Fruit fly (Drosophila melanogaster): ENCODE results near the gene capt.
A peak's percentile ranks its signal among the peaks of the same experiment; 100 is the strongest.

The capt gene

DNA sequence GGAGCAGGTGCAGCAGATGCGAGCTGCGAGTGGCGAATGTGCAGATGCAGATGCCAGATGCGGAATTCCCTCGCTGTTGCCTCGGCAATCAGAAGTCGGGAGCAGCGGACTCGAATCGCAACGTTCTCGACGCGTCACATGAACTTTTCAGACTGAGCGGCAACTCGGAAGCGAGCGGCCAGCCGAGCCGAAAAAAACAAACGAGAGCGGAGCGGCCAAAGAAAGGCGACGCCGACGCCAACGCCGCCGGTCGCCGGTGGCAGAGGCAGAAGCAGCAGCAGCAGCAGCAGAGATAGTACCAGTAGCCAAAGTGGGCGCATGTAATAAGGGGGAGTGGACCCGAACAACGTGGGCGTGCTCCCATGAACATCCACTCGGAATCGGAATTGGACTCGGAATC lies 55.7 kb downstream of the capt start, which contains the start of gene CG4629 (continued):
- TF ChIP-seq CG6689 (GFP tag; IDR thresholded peaks at IDR 0.05) (0 out of 2 replicates have a peak, but pooled peaks have one; percentile 11), nom (GFP tag; optimal IDR thresholded peaks at IDR 0.05) (peak; percentile 39), Scr (GFP tag; IDR thresholded peaks at IDR 0.05; ENCODE audit: partially characterized antibody) (0 out of 2 replicates have a peak, but pooled peaks have one; percentile 28), Jarid2 (GFP tag; optimal IDR thresholded peaks at IDR 0.05) (peak; percentile 68), chinmo (GFP tag; IDR thresholded peaks at IDR 0.05; ENCODE audit: partially characterized antibody) (0 out of 4 replicates have a peak, but pooled peaks have one; percentile 70), Adf1 (GFP tag; IDR thresholded peaks at IDR 0.05) (peak; percentile 100), odd (GFP tag; optimal IDR thresholded peaks at IDR 0.05) (no peak), CG3995 (GFP tag; optimal IDR thresholded peaks at IDR 0.05) (no peak), jing (GFP tag; optimal IDR thresholded peaks at IDR 0.05) (no peak), sob (GFP tag; IDR thresholded peaks at IDR 0.05) (0 out of 2 replicates have a peak, but pooled peaks have one; percentile 15), zen2 (GFP tag; IDR thresholded peaks at IDR 0.05; ENCODE audit: partially characterized antibody) (peak; percentile 62; the same call in 2 of the 3 replicates), Chrac-16 (GFP tag; optimal IDR thresholded peaks at IDR 0.05) (no peak), CG16813 (GFP tag; IDR thresholded peaks at IDR 0.05; ENCODE audit: partially characterized antibody) (0 out of 3 replicates have a peak, but pooled peaks have one; percentile 14), sr (GFP tag; IDR thresholded peaks at IDR 0.05) (peak; percentile 97), Deaf1 (tag; optimal IDR thresholded peaks at IDR 0.05) (peak; percentile 96), Nf-YC (tag; optimal IDR thresholded peaks at IDR 0.05) (peak; percentile 38), Rfx (GFP tag; IDR thresholded peaks at IDR 0.05) (peak; percentile 39; the same call in 1 of the 2 replicates), CG34422 (GFP tag; IDR thresholded peaks at IDR 0.05) (peak; percentile 55; the same call in 1 of the 3 replicates), Med (GFP tag) (peak; percentile 88), E2f2 (GFP tag; IDR thresholded peaks at IDR 0.05) (peak; percentile 7; the same call in 1 of the 2 replicates), CG6175 (GFP tag; IDR thresholded peaks at IDR 0.05) (peak; percentile 49; the same call in 2 of the 3 replicates), CG9932 (GFP tag; IDR thresholded peaks at IDR 0.05) (peak; percentile 25), sna (GFP tag; IDR thresholded peaks at IDR 0.05; ENCODE audit: partially characterized antibody) (peak; percentile 55; the same call in 1 of the 2 replicates), CG34224 (GFP tag; IDR thresholded peaks at IDR 0.05; ENCODE audit: partially characterized antibody) (0 out of 3 replicates have a peak, but pooled peaks have one; percentile 32), Hsf (GFP tag; optimal IDR thresholded peaks at IDR 0.05) (no peak), CG10543 (GFP tag; optimal IDR thresholded peaks at IDR 0.05) (peak; percentile 2), MTF-1 (GFP tag; optimal IDR thresholded peaks at IDR 0.05; ENCODE audit: borderline replicate concordance) (no peak), CG13287 (GFP tag; IDR thresholded peaks at IDR 0.05; ENCODE audit: partially characterized antibody) (peak; percentile 57), CG11456 (GFP tag; IDR thresholded peaks at IDR 0.05) (0 out of 3 replicates have a peak, but pooled peaks have one; percentile 43)
